Worm (Caenorhabditis elegans): ENCODE measurements around the gene cnc-1.

Gene cnc-1

ce11 chrV:1444180-1444579, at the start of gene cnc-1:
TSS of gene cnc-1 (minus strand) at chrV:1444280.
- no peak for TF ChIP-seq lin-1 (GFP tag; IDR thresholded peaks at IDR 0.05)
- no peak for TF ChIP-seq T26A8.4 (GFP tag; IDR thresholded peaks at IDR 0.05)
- no peak for TF ChIP-seq mdl-1 (tag; optimal IDR thresholded peaks at IDR 0.05)
- TF ChIP-seq aha-1 (tag) = no peak
- no peak for TF ChIP-seq jun-1 (tag; optimal IDR thresholded peaks at IDR 0.05)
- TF ChIP-seq zfp-3 (GFP tag; conservative IDR thresholded peaks at IDR 0.05) = no peak
- no peak for TF ChIP-seq mdt-29 (GFP tag; IDR thresholded peaks at IDR 0.05)
- TF ChIP-seq nhr-77 (tag; optimal IDR thresholded peaks at IDR 0.05) = no peak
- TF ChIP-seq ZK337.2 (GFP tag; IDR thresholded peaks at IDR 0.05) = no peak
- TF ChIP-seq Y75B8A.6 (GFP tag; IDR thresholded peaks at IDR 0.05) = no peak
- TF ChIP-seq nhr-10 (tag; optimal IDR thresholded peaks at IDR 0.05) = no peak
- TF ChIP-seq F10B5.3 (tag; optimal IDR thresholded peaks at IDR 0.05) = no peak
- TF ChIP-seq mxl-2 (GFP tag; conservative IDR thresholded peaks at IDR 0.05) = no peak

- TF ChIP-seq hlh-11 (tag; optimal IDR thresholded peaks at IDR 0.05) = no peak
- no peak for TF ChIP-seq zfp-3 (GFP tag; conservative IDR thresholded peaks at IDR 0.05)
- no peak for TF ChIP-seq egl-43 (GFP tag; IDR thresholded peaks at IDR 0.05)
- TF ChIP-seq lin-1 (GFP tag; IDR thresholded peaks at IDR 0.05) = no peak
- no peak for TF ChIP-seq nhr-11 (tag; optimal IDR thresholded peaks at IDR 0.05)
- TF ChIP-seq fos-1 (tag; optimal IDR thresholded peaks at IDR 0.05) = no peak
- TF ChIP-seq duxl-1 (tag; optimal IDR thresholded peaks at IDR 0.05; ENCODE audit: poor library complexity) = no peak
- TF ChIP-seq nhr-48 (tag; optimal IDR thresholded peaks at IDR 0.05) = no peak
- no peak for TF ChIP-seq lin-39 (tag; optimal IDR thresholded peaks at IDR 0.05)
- TF ChIP-seq Y5F2A.4 (GFP tag; optimal IDR thresholded peaks at IDR 0.05) = no peak
- TF ChIP-seq ces-1 (GFP tag; optimal IDR thresholded peaks at IDR 0.05) = no peak
- TF ChIP-seq R02D3.7 (tag; optimal IDR thresholded peaks at IDR 0.05) = no peak
- no peak for TF ChIP-seq nhr-10 (tag; optimal IDR thresholded peaks at IDR 0.05)
- TF ChIP-seq mxl-2 (GFP tag; conservative IDR thresholded peaks at IDR 0.05) = no peak
- no peak for TF ChIP-seq fkh-10 (GFP tag; optimal IDR thresholded peaks at IDR 0.05)
- TF ChIP-seq Y48G9A.11 (GFP tag; IDR thresholded peaks at IDR 0.05) = no peak
- TF ChIP-seq lin-38 (GFP tag; IDR thresholded peaks at IDR 0.05) = no peak
- TF ChIP-seq daf-8 (GFP tag; IDR thresholded peaks at IDR 0.05) = no peak
Measured at ce11 chrV:1491510-1491909, 47.4 kb upstream of the cnc-1 start, which contains the start of gene C38C3.6. TSS of gene C38C3.6 (minus strand) at chrV:1491610.

- TF ChIP-seq lin-13 (GFP tag; optimal IDR thresholded peaks at IDR 0.05) = no peak
- no peak for TF ChIP-seq hlh-30 (tag; optimal IDR thresholded peaks at IDR 0.05; ENCODE audit: insufficient read depth)
- TF ChIP-seq nhr-11 (tag; optimal IDR thresholded peaks at IDR 0.05) = peak; percentile 16
- no peak for TF ChIP-seq F49E8.2 (tag; optimal IDR thresholded peaks at IDR 0.05; ENCODE audit: borderline replicate concordance)
- TF ChIP-seq daf-19 (GFP tag; conservative IDR thresholded peaks at IDR 0.05) = no peak
- no peak for TF ChIP-seq fos-1 (tag; optimal IDR thresholded peaks at IDR 0.05)
- TF ChIP-seq nhr-28 (tag; optimal IDR thresholded peaks at IDR 0.05) = no peak
Measured at ce11 chrV:1488642-1489041, 44.6 kb upstream of the cnc-1 start.

- TF ChIP-seq zag-1 (tag; optimal IDR thresholded peaks at IDR 0.05) (no peak), lin-39 (tag; optimal IDR thresholded peaks at IDR 0.05) (no peak), arid-1 (GFP tag; conservative IDR thresholded peaks at IDR 0.05) (no peak), attf-4 (tag; optimal IDR thresholded peaks at IDR 0.05) (no peak), jun-1 (tag; optimal IDR thresholded peaks at IDR 0.05) (no peak), lin-13 (GFP tag; optimal IDR thresholded peaks at IDR 0.05) (no peak), duxl-1 (tag; optimal IDR thresholded peaks at IDR 0.05; ENCODE audit: poor library complexity) (no peak), rbr-2 (tag; optimal IDR thresholded peaks at IDR 0.05) (no peak)
Measured at ce11 chrV:1487262-1487661, 43.2 kb upstream of the cnc-1 start.
